Worm (Caenorhabditis elegans) whole organism, L4 larva: ENCODE data around the gene sth-1.

Source experiments
- ceh-44 ChIP-seq: fragments of 200-800 bp; sonication (Bioruptor generic); IDR thresholded peaks from 2 replicates; pipeline ENCODE4 v1.3.6; 2022; ENCODE audit warnings: missing genetic modification reagents, missing genetic modification characterization, missing compliant biosample characterization
- ceh-82 ChIP-seq: sonication (generic microtip); optimal IDR thresholded peaks from 2 replicates; lab custom pipeline; 2017; ENCODE audit warnings: missing biosample characterization, missing genetic modification characterization
- mxl-2 ChIP-seq: fragments of 200-800 bp; sonication (Bioruptor generic); conservative IDR thresholded peaks from 2 replicates; pipeline ENCODE4 v1.3.6; 2022; ENCODE audit warnings: missing genetic modification reagents, missing genetic modification characterization, missing compliant biosample characterization
- nhr-102 ChIP-seq: sonication (generic microtip); optimal IDR thresholded peaks from 2 replicates; lab custom pipeline; 2016; ENCODE audit warnings: mild to moderate bottlenecking, missing genetic modification characterization, moderate library complexity, missing compliant biosample characterization

Gene sth-1

DNA sequence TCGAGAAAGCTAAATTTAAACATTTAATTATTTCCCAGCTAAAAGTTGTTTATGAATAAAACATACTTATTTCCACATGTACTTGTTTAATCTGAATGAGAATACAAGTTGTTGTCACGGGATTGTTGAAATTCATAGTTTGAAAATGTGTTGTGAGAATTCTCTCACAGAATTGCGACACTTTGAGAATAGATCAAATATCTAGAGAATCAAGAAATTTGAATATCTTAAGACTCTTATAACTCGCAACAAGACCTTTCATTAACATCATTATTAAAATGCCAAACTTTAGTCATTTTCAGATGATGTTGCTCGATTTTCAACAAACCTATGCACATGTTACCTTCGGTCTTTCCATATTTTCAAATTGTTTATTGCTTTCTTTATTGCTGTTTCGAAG is 51.0 kb downstream of the sth-1 start, which contains the start of gene str-90:
Gene str-90, plus strand, starts transcription at position 301 of the 400 bp plus-strand sequence.
- no peak for TF ChIP-seq ceh-44 (GFP tag; lab: Robert Waterston, UW)
- TF ChIP-seq nhr-102 (tag; lab: Kevin White, UChicago): no peak
- no peak for TF ChIP-seq mxl-2
- TF ChIP-seq ceh-82 (tag; lab: Kevin White, UChicago): no peak
